Worm (Caenorhabditis elegans) whole organism, mixed stage, embryonic: ENCODE results near the gene C27D6.3.

Source experiments
- ceh-43 ChIP-seq: fragments of 200-800 bp; sonication (Bioruptor generic); optimal IDR thresholded peaks from 2 replicates; lab custom pipeline; 2018; ENCODE audit warnings: mild to moderate bottlenecking, missing genetic modification characterization, moderate library complexity, missing compliant biosample characterization
- elt-1 ChIP-seq: sonication (generic microtip); optimal IDR thresholded peaks from 2 replicates; lab custom pipeline; 2017; ENCODE audit warnings: missing genetic modification characterization, mild to moderate bottlenecking, missing compliant biosample characterization, antibody characterized with exemption, moderate library complexity, borderline replicate concordance; ENCODE audit not compliant: insufficient read depth
- elt-3 ChIP-seq: fragments of 150-350 bp; optimal IDR thresholded peaks from 2 replicates; lab custom pipeline; 2014; ENCODE audit warnings: missing biosample characterization, missing genetic modification characterization
- hlh-1 ChIP-seq: fragments of 150-350 bp; optimal IDR thresholded peaks from 2 replicates; lab custom pipeline; 2014; ENCODE audit warnings: missing biosample characterization, missing genetic modification reagents, missing genetic modification characterization
- lin-13 ChIP-seq: fragments of 150-350 bp; optimal IDR thresholded peaks from 2 replicates; lab custom pipeline; 2014; ENCODE audit warnings: missing biosample characterization, missing genetic modification characterization
- mep-1 ChIP-seq: fragments of 150-350 bp; optimal IDR thresholded peaks from 2 replicates; lab custom pipeline; 2017; ENCODE audit warnings: missing biosample characterization, missing genetic modification reagents, missing genetic modification characterization, inconsistent platforms
- nhr-12 ChIP-seq: fragments of 150-350 bp; optimal IDR thresholded peaks from 2 replicates; lab custom pipeline; 2014; ENCODE audit warnings: missing biosample characterization, missing genetic modification characterization
- nhr-2 ChIP-seq: fragments of 150-350 bp; optimal IDR thresholded peaks from 2 replicates; lab custom pipeline; 2014; ENCODE audit warnings: missing biosample characterization, missing genetic modification characterization
- nhr-237 ChIP-seq: fragments of 150-350 bp; optimal IDR thresholded peaks from 2 replicates; lab custom pipeline; 2014; ENCODE audit warnings: missing biosample characterization, missing genetic modification characterization
- nhr-28 ChIP-seq: fragments of 150-350 bp; optimal IDR thresholded peaks from 2 replicates; lab custom pipeline; 2014; ENCODE audit warnings: missing biosample characterization, missing genetic modification characterization
- snpc-4 ChIP-seq: fragments of 150-350 bp; optimal IDR thresholded peaks from 2 replicates; lab custom pipeline; 2014; ENCODE audit warnings: missing biosample characterization, missing genetic modification characterization
- sptf-1 ChIP-seq: sonication (generic microtip); optimal IDR thresholded peaks from 2 replicates; lab custom pipeline; 2017; ENCODE audit warnings: mild to moderate bottlenecking, missing genetic modification characterization, moderate library complexity, missing compliant biosample characterization
- unc-120 ChIP-seq: sonication (generic microtip); optimal IDR thresholded peaks from 2 replicates; lab custom pipeline; 2017; ENCODE audit warnings: missing genetic modification characterization, missing compliant biosample characterization; ENCODE audit not compliant: poor library complexity, severe bottlenecking
- ztf-11 ChIP-seq: fragments of 150-350 bp; optimal IDR thresholded peaks from 2 replicates; lab custom pipeline; 2014; ENCODE audit warnings: missing biosample characterization, missing genetic modification characterization

ce11 chrII:5174370-5174769 is at the start of gene C27D6.3:
- TF ChIP-seq nhr-28 (tag; lab: Kevin White, UChicago) (no peak), nhr-12 (tag; lab: Kevin White, UChicago) (no peak), ceh-43 (GFP tag; lab: Kevin White, UChicago) (no peak), ztf-11 (tag; lab: Kevin White, UChicago) (no peak), snpc-4 (tag; lab: Kevin White, UChicago) (no peak), nhr-237 (tag; lab: Kevin White, UChicago) (no peak), elt-1 (tag; lab: Kevin White, UChicago) (no peak), elt-3 (no peak), lin-13 (tag; lab: Kevin White, UChicago) (no peak), sptf-1 (tag; lab: Kevin White, UChicago) (no peak), mep-1 (tag; lab: Kevin White, UChicago) (no peak), unc-120 (tag; lab: Kevin White, UChicago) (no peak), nhr-2 (no peak), hlh-1 (tag; lab: Kevin White, UChicago) (no peak)
